Worm (Caenorhabditis elegans): ENCODE data around the gene clc-5.

ce11 chrX:7460516-7460915 lies 27.1 kb downstream of the clc-5 start:
- TF ChIP-seq lin-54 (GFP tag; optimal IDR thresholded peaks at IDR 0.05): no peak
- no peak for TF ChIP-seq T26A5.8 (tag; optimal IDR thresholded peaks at IDR 0.05)
- TF ChIP-seq madf-6 (GFP tag; IDR thresholded peaks at IDR 0.05): no peak
- no peak for TF ChIP-seq attf-3 (GFP tag; conservative IDR thresholded peaks at IDR 0.05)
- no peak for TF ChIP-seq aptf-3 (GFP tag; IDR thresholded peaks at IDR 0.05)
- no peak for TF ChIP-seq bed-2 (GFP tag; IDR thresholded peaks at IDR 0.05)
- no peak for TF ChIP-seq cebp-2 (GFP tag; IDR thresholded peaks at IDR 0.05)
- TF ChIP-seq nfya-2 (GFP tag; IDR thresholded peaks at IDR 0.05): no peak
- TF ChIP-seq rec-8 (tag; optimal IDR thresholded peaks at IDR 0.05): no peak
- no peak for TF ChIP-seq lin-35 (GFP tag; optimal IDR thresholded peaks at IDR 0.05)

Measured in whole organism, young adult.